Fruit fly (Drosophila melanogaster) whole organism, embryonic: ENCODE measurements around the gene Nrd1.

Source experiments
- Asciz ChIP-seq: fragments of 200-800 bp; sonication (Bioruptor generic); optimal IDR thresholded peaks from 2 replicates; lab custom pipeline; 2017; ENCODE audit warnings: missing biosample characterization, mild to moderate bottlenecking, missing genetic modification characterization, missing genetic modification reagents
- Bdp1 ChIP-seq: fragments of 200-800 bp; sonication (Bioruptor generic); optimal IDR thresholded peaks from 3 replicates; lab custom pipeline; 2016; ENCODE audit warnings: missing biosample characterization, missing genetic modification characterization
- Bteb2 ChIP-seq: fragments of 200-800 bp; sonication (Bioruptor generic); optimal IDR thresholded peaks from 2 replicates; lab custom pipeline; 2016; ENCODE audit warnings: missing biosample characterization, missing genetic modification characterization
- CG10267 ChIP-seq: fragments of 200-800 bp; sonication (Bioruptor generic); optimal IDR thresholded peaks from 2 replicates; lab custom pipeline; 2018; ENCODE audit warnings: missing biosample characterization, mild to moderate bottlenecking, missing genetic modification characterization, moderate library complexity
- CG10366 ChIP-seq: fragments of 200-800 bp; sonication (Bioruptor generic); IDR thresholded peaks from 2 replicates; pipeline ENCODE4 v1.3.6; 2022; ENCODE audit warnings: missing biosample characterization, missing genetic modification characterization
- CG10654 ChIP-seq: fragments of 200-800 bp; sonication (Bioruptor generic); optimal IDR thresholded peaks from 2 replicates; lab custom pipeline; 2016; ENCODE audit warnings: missing biosample characterization, missing genetic modification characterization
- CG14667 ChIP-seq: fragments of 200-800 bp; sonication (Bioruptor generic); IDR thresholded peaks from 2 replicates; pipeline ENCODE4 v1.3.6; 2022; ENCODE audit warnings: missing biosample characterization, missing genetic modification characterization
- CG14965 ChIP-seq: fragments of 200-800 bp; sonication (Bioruptor generic); optimal IDR thresholded peaks from 2 replicates; lab custom pipeline; 2016; ENCODE audit warnings: missing biosample characterization, missing genetic modification characterization, borderline replicate concordance
- CG1529 ChIP-seq: fragments of 200-800 bp; sonication (Bioruptor generic); optimal IDR thresholded peaks from 3 replicates; lab custom pipeline; 2018; ENCODE audit warnings: missing biosample characterization, missing genetic modification characterization
- CG2120 ChIP-seq: fragments of 200-800 bp; sonication (Bioruptor generic); optimal IDR thresholded peaks from 3 replicates; lab custom pipeline; 2016; ENCODE audit warnings: missing biosample characterization, missing genetic modification characterization
- CG30403 ChIP-seq: fragments of 200-800 bp; sonication (Bioruptor generic); optimal IDR thresholded peaks from 3 replicates; lab custom pipeline; 2016; ENCODE audit warnings: missing biosample characterization, missing genetic modification characterization
- CG31388 ChIP-seq: fragments of 200-800 bp; sonication (Bioruptor generic); optimal IDR thresholded peaks from 2 replicates; lab custom pipeline; 2016; ENCODE audit warnings: missing biosample characterization, missing genetic modification characterization
- CG4328 ChIP-seq: fragments of 200-800 bp; sonication (Bioruptor generic); optimal IDR thresholded peaks from 3 replicates; lab custom pipeline; 2017; ENCODE audit warnings: missing biosample characterization, missing genetic modification reagents, missing genetic modification characterization
- CG43689 ChIP-seq: fragments of 200-800 bp; sonication (Bioruptor generic); IDR thresholded peaks from 2 replicates; pipeline ENCODE4 v1.3.6; 2022; ENCODE audit warnings: missing biosample characterization, missing genetic modification characterization
- D19B ChIP-seq: fragments of 200-800 bp; sonication (Bioruptor generic); optimal IDR thresholded peaks from 2 replicates; lab custom pipeline; 2017; ENCODE audit warnings: missing biosample characterization, mild to moderate bottlenecking, missing genetic modification characterization
- Dfd ChIP-seq, 2 experiments: fragments of >200 bp; optimal IDR thresholded peaks; 2 replicates each; lab custom pipeline; 2017; ENCODE audit warnings: missing biosample characterization in 2 of 2, missing genetic modification characterization in 2 of 2
- Doc3 ChIP-seq: fragments of 200-800 bp; sonication (Bioruptor generic); IDR thresholded peaks from 3 replicates; pipeline ENCODE4 v1.3.6; 2022; ENCODE audit warnings: missing biosample characterization, missing genetic modification characterization; ENCODE audit not compliant: partially characterized antibody
- Ets65A ChIP-seq: fragments of 200-800 bp; sonication (Bioruptor generic); peaks from one replicate; lab custom pipeline; 2016; ENCODE audit warnings: missing biosample characterization, missing genetic modification characterization
- Ets97D ChIP-seq: fragments of 200-800 bp; sonication (Bioruptor generic); optimal IDR thresholded peaks from 3 replicates; lab custom pipeline; 2016; ENCODE audit warnings: missing biosample characterization, missing genetic modification characterization
- H15 ChIP-seq: fragments of 200-800 bp; sonication (Bioruptor generic); IDR thresholded peaks from 3 replicates; pipeline ENCODE4 v1.3.6; 2022; ENCODE audit warnings: missing biosample characterization, missing genetic modification characterization
- Hr51 ChIP-seq, 2 experiments: fragments of 200-800 bp; sonication (Bioruptor generic); optimal IDR thresholded peaks; 2 replicates in 1 of 2; 3 replicates in 1 of 2; lab custom pipeline; 2016 to 2018; ENCODE audit warnings: missing biosample characterization in 2 of 2, missing genetic modification characterization in 2 of 2, mild to moderate bottlenecking in 1 of 2, moderate library complexity in 1 of 2
- Mrtf ChIP-seq: fragments of 200-800 bp; sonication (Bioruptor generic); IDR thresholded peaks from 3 replicates; pipeline ENCODE4 v1.3.6; 2022; ENCODE audit warnings: missing biosample characterization, missing genetic modification characterization
- Scr ChIP-seq: fragments of 200-800 bp; sonication (Bioruptor generic); IDR thresholded peaks from 2 replicates; pipeline ENCODE4 v1.3.6; 2022; ENCODE audit warnings: missing biosample characterization, missing genetic modification characterization; ENCODE audit not compliant: partially characterized antibody
- Spps ChIP-seq: fragments of 200-800 bp; sonication (Bioruptor generic); optimal IDR thresholded peaks from 2 replicates; lab custom pipeline; 2018; ENCODE audit warnings: missing biosample characterization, mild to moderate bottlenecking, missing genetic modification characterization
- ase ChIP-seq: fragments of 200-800 bp; sonication (Bioruptor generic); IDR thresholded peaks from 3 replicates; pipeline ENCODE4 v1.3.6; 2022; ENCODE audit warnings: missing biosample characterization, missing genetic modification characterization
- cas ChIP-seq: fragments of 200-800 bp; sonication (Bioruptor generic); IDR thresholded peaks from 2 replicates; pipeline ENCODE4 v1.3.6; 2022; ENCODE audit warnings: missing biosample characterization, missing genetic modification characterization
- chinmo ChIP-seq: fragments of 200-800 bp; sonication (Bioruptor generic); IDR thresholded peaks from 4 replicates; pipeline ENCODE4 v1.3.6; 2022; ENCODE audit warnings: missing biosample characterization, missing genetic modification characterization; ENCODE audit not compliant: partially characterized antibody
- crol ChIP-seq: fragments of 200-800 bp; sonication (Bioruptor generic); IDR thresholded peaks from 2 replicates; pipeline ENCODE4 v1.3.6; 2022; ENCODE audit warnings: missing biosample characterization, missing genetic modification characterization
- danr ChIP-seq: fragments of 200-800 bp; sonication (Bioruptor generic); IDR thresholded peaks from 2 replicates; pipeline ENCODE4 v1.3.6; 2022; ENCODE audit warnings: missing biosample characterization, missing genetic modification characterization
- dmrt99B ChIP-seq: fragments of 200-800 bp; sonication (Bioruptor generic); optimal IDR thresholded peaks from 2 replicates; lab custom pipeline; 2018; ENCODE audit warnings: missing biosample characterization, mild to moderate bottlenecking, missing genetic modification characterization, moderate library complexity
- dpn ChIP-seq, 2 experiments: fragments of 200-800 bp; sonication (Bioruptor generic); optimal IDR thresholded peaks; 3 replicates each; lab custom pipeline; 2016; ENCODE audit warnings: missing biosample characterization in 2 of 2, missing genetic modification characterization in 2 of 2
- esg ChIP-seq: fragments of 200-800 bp; sonication (Bioruptor generic); conservative IDR thresholded peaks from 2 replicates; pipeline ENCODE4 v1.3.6; 2022; ENCODE audit warnings: missing biosample characterization, missing genetic modification characterization
- gfzf ChIP-seq: fragments of 200-800 bp; sonication (Bioruptor generic); optimal IDR thresholded peaks from 2 replicates; lab custom pipeline; 2016; ENCODE audit warnings: missing biosample characterization, mild to moderate bottlenecking, missing genetic modification characterization, moderate library complexity
- hkb ChIP-seq, 2 experiments: fragments of 200-800 bp in 1 of 2; fragments of >200 bp in 1 of 2; sonication (Bioruptor generic) in 1 of 2; IDR thresholded peaks in 1 of 2; optimal IDR thresholded peaks in 1 of 2; 2 replicates each; pipeline versions ENCODE4 v1.3.6 to Lab custom; 2017 to 2022; ENCODE audit warnings: missing biosample characterization in 1 of 2, missing genetic modification characterization in 1 of 2
- hth ChIP-seq: fragments of >200 bp; optimal IDR thresholded peaks from 2 replicates; lab custom pipeline; 2017; ENCODE audit warnings: inconsistent platforms
- ind ChIP-seq: fragments of 200-800 bp; sonication (Bioruptor generic); optimal IDR thresholded peaks from 3 replicates; lab custom pipeline; 2016; ENCODE audit warnings: missing biosample characterization, missing genetic modification characterization
- insv ChIP-seq, 2 experiments: fragments of 200-800 bp; sonication (Bioruptor generic); optimal IDR thresholded peaks; 3 replicates each; lab custom pipeline; 2016 to 2018; ENCODE audit warnings: missing biosample characterization in 2 of 2, missing genetic modification characterization in 2 of 2
- jing ChIP-seq: fragments of 200-800 bp; sonication (Bioruptor generic); optimal IDR thresholded peaks from 2 replicates; lab custom pipeline; 2018; ENCODE audit warnings: missing biosample characterization, mild to moderate bottlenecking, missing genetic modification characterization
- lbe ChIP-seq: fragments of 200-800 bp; sonication (Bioruptor generic); optimal IDR thresholded peaks from 2 replicates; lab custom pipeline; 2016; ENCODE audit warnings: missing biosample characterization, mild to moderate bottlenecking, missing genetic modification characterization
- luna ChIP-seq: fragments of 200-800 bp; sonication (Bioruptor generic); optimal IDR thresholded peaks from 2 replicates; lab custom pipeline; 2016; ENCODE audit warnings: missing biosample characterization, missing genetic modification characterization
- nmo ChIP-seq: fragments of 200-800 bp; sonication (Bioruptor generic); optimal IDR thresholded peaks from 2 replicates; lab custom pipeline; 2018; ENCODE audit warnings: missing biosample characterization, mild to moderate bottlenecking, missing genetic modification characterization, moderate library complexity
- pum ChIP-seq: fragments of 200-800 bp; sonication (Bioruptor generic); optimal IDR thresholded peaks from 2 replicates; lab custom pipeline; 2016; ENCODE audit warnings: missing biosample characterization, missing genetic modification characterization
- row ChIP-seq: fragments of 200-800 bp; sonication (Bioruptor generic); IDR thresholded peaks from 3 replicates; pipeline ENCODE4 v1.3.6; 2022; ENCODE audit warnings: missing biosample characterization, missing genetic modification characterization
- sens ChIP-seq: fragments of 200-800 bp; sonication (Bioruptor generic); peaks from one replicate; lab custom pipeline; 2016; ENCODE audit warnings: missing biosample characterization, missing genetic modification characterization
- sens-2 ChIP-seq: fragments of 200-800 bp; sonication (Bioruptor generic); IDR thresholded peaks from 2 replicates; pipeline ENCODE4 v1.3.6; 2022; ENCODE audit warnings: missing biosample characterization, missing genetic modification characterization
- shn ChIP-seq: fragments of 200-800 bp; sonication (Bioruptor generic); optimal IDR thresholded peaks from 3 replicates; lab custom pipeline; 2016; ENCODE audit warnings: missing biosample characterization, missing genetic modification characterization
- sima ChIP-seq: fragments of 200-800 bp; sonication (Bioruptor generic); optimal IDR thresholded peaks from 2 replicates; lab custom pipeline; 2016; ENCODE audit warnings: missing biosample characterization, missing genetic modification characterization
- tna ChIP-seq: fragments of 200-800 bp; sonication (Bioruptor generic); IDR thresholded peaks from 2 replicates; pipeline ENCODE4 v1.3.6; 2022; ENCODE audit warnings: missing biosample characterization, missing genetic modification characterization; ENCODE audit not compliant: partially characterized antibody
- zen ChIP-seq: fragments of 200-800 bp; sonication (Bioruptor generic); optimal IDR thresholded peaks from 3 replicates; lab custom pipeline; 2018; ENCODE audit warnings: missing biosample characterization, mild to moderate bottlenecking, missing genetic modification characterization, moderate library complexity

The Nrd1 gene

dm6 chrX:11848507-11849264 lies 20.0 kb downstream of the Nrd1 start (continued):
- TF ChIP-seq hth (lab: Kevin White, UChicago), result no peak
- TF ChIP-seq sens-2 (GFP tag; lab: Robert Waterston, UW), result no peak
- peak in 1 of 2 experiments; percentile 78 for TF ChIP-seq Hr51 (GFP tag; optimal IDR thresholded peaks at IDR 0.05; lab: Kevin White, UChicago)
- no peak for TF ChIP-seq zen (tag; lab: Kevin White, UChicago)
- peak in 1 of 2 experiments; percentile 27 for TF ChIP-seq dpn (GFP tag; optimal IDR thresholded peaks at IDR 0.05; lab: Kevin White, UChicago)
- no peak for TF ChIP-seq CG31388 (GFP tag; lab: Kevin White, UChicago)
- TF ChIP-seq row, result peak; percentile 55
- peak; percentile 45 for TF ChIP-seq CG30403 (GFP tag; lab: Kevin White, UChicago)
- TF ChIP-seq D19B (GFP tag; lab: Kevin White, UChicago), result no peak
- TF ChIP-seq dmrt99B (tag; lab: Kevin White, UChicago), result peak; percentile 79
- TF ChIP-seq Doc3 (GFP tag; lab: Robert Waterston, UW), result no peak
- TF ChIP-seq chinmo (GFP tag; lab: Robert Waterston, UW), result no peak
- TF ChIP-seq CG10654 (GFP tag; lab: Kevin White, UChicago), result peak; percentile 13
- no peak for TF ChIP-seq Scr (GFP tag; lab: Robert Waterston, UW)
- TF ChIP-seq CG1529 (GFP tag; lab: Kevin White, UChicago), result peak; percentile 0
- no peak for TF ChIP-seq CG14965 (GFP tag; lab: Kevin White, UChicago)
- TF ChIP-seq luna, result no peak
- TF ChIP-seq cas, result no peak
- no peak for TF ChIP-seq pum
- no peak for TF ChIP-seq sima (GFP tag; lab: Kevin White, UChicago)
- TF ChIP-seq Mrtf (GFP tag; lab: Robert Waterston, UW), result no peak
- no peak for TF ChIP-seq danr (GFP tag; lab: Robert Waterston, UW)
- no peak for TF ChIP-seq Dfd (GFP tag; optimal IDR thresholded peaks at IDR 0.05; lab: Kevin White, UChicago)
- no peak for TF ChIP-seq H15 (GFP tag; lab: Robert Waterston, UW)
- no peak for TF ChIP-seq shn (GFP tag; lab: Kevin White, UChicago)
- TF ChIP-seq insv (GFP tag; optimal IDR thresholded peaks at IDR 0.05; lab: Kevin White, UChicago), result no peak
- peak; percentile 34 for TF ChIP-seq nmo (GFP tag; lab: Kevin White, UChicago)
- 0 out of 2 replicates have a peak, but pooled peaks have one; percentile 21 for TF ChIP-seq esg (GFP tag; lab: Robert Waterston, UW)
- TF ChIP-seq gfzf, result no peak
- no peak for TF ChIP-seq Bdp1 (GFP tag; lab: Kevin White, UChicago)
- no peak for TF ChIP-seq lbe (GFP tag; lab: Kevin White, UChicago)
- no peak for TF ChIP-seq Ets65A (GFP tag; lab: Kevin White, UChicago)
- TF ChIP-seq Ets97D (GFP tag; lab: Kevin White, UChicago), result no peak
- TF ChIP-seq CG10267 (tag; lab: Kevin White, UChicago), result peak; percentile 26
- TF ChIP-seq CG4328, result no peak

dm6 chrX:11846049-11846718 lies 22.5 kb downstream of the Nrd1 start, which contains the start of gene CG15740:
Gene CG15740, minus strand, starts transcription at chrX:11846099.
- TF ChIP-seq tna (GFP tag; lab: Robert Waterston, UW) (no peak), CG2120 (GFP tag; lab: Kevin White, UChicago) (peak; percentile 30), ind (GFP tag; lab: Kevin White, UChicago) (peak; percentile 23), hkb (optimal IDR thresholded peaks at IDR 0.05; lab: Kevin White, UChicago) (no peak), hkb (GFP tag; IDR thresholded peaks at IDR 0.05; lab: Robert Waterston, UW) (peak; percentile 77), Bteb2 (GFP tag; lab: Kevin White, UChicago) (no peak), CG14667 (GFP tag; lab: Robert Waterston, UW) (peak; percentile 35; the same call in 1 of the 2 replicates), crol (GFP tag; lab: Robert Waterston, UW) (0 out of 2 replicates have a peak, but pooled peaks have one; percentile 23), sens (GFP tag; lab: Kevin White, UChicago) (peak; percentile 76), Ets65A (GFP tag; lab: Kevin White, UChicago) (no peak), CG43689 (GFP tag; lab: Robert Waterston, UW) (no peak), jing (GFP tag; lab: Kevin White, UChicago) (peak; percentile 25), CG10366 (GFP tag; lab: Robert Waterston, UW) (peak; percentile 62), Asciz (GFP tag; lab: Kevin White, UChicago) (peak; percentile 41), Spps (tag; lab: Kevin White, UChicago) (no peak), ase (0 out of 3 replicates have a peak, but pooled peaks have one; percentile 42)
